Worm (Caenorhabditis elegans): ENCODE measurements around the gene amt-2.

Gene amt-2

DNA sequence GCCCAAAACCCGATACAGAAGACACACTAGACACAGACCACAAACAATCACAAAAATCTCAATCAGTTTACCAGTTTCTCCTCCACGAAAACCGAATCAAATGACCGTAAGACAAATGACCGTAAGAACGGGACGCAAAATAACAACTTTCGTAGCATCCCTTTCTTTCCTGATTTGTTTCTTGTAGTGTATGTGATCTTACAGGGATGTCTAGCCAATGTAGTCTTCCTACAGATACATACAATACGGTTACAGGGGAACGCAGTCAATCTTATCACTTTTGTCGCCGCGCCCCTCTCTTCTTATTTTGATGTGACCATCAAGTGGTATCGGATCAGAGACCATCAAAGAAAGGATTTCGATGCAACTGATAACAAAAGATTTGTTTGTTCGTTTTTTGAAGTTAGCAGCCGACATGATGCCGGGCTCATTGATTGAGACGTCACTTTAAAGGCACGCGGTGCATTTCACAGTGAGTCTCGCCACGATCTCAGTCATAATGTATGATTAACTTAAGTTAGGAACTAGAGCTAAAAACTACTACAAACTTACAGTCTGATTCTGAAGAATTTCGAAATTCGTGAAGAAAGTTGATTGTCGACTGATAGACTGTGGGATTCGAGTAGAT is 33.5 kb downstream of the amt-2 start:
- TF ChIP-seq klf-2 (GFP tag; conservative IDR thresholded peaks at IDR 0.05) (no peak), tab-1 (GFP tag; IDR thresholded peaks at IDR 0.05) (no peak), med-1 (GFP tag; optimal IDR thresholded peaks at IDR 0.05; ENCODE audit: insufficient read depth) (no peak)

DNA sequence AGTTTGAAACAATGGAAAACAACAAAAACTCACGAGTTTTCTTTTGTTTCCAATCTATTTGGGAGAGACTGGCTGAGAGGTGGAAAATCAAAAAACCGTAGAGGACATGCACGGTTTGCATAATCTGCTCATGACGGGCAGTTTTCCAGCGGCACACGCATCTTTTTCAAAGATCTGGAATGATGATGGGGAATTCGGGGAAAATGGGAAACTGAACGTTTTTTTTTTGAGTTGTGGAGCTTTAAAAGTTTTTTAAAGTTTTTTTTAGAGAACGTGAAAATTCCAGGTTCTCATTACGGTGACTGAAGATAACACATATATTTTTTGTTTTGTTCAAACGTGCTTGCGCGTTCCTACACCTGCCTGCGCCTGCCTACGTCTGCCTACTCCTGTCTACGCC is 34.4 kb downstream of the amt-2 start, which contains the start of gene C39E9.7:
Gene C39E9.7 (minus strand): TSS at position 101 of the 400 bp plus-strand sequence.
- TF ChIP-seq flt-1 (GFP tag; IDR thresholded peaks at IDR 0.05) (no peak), ztf-29 (GFP tag; IDR thresholded peaks at IDR 0.05) (no peak)

DNA sequence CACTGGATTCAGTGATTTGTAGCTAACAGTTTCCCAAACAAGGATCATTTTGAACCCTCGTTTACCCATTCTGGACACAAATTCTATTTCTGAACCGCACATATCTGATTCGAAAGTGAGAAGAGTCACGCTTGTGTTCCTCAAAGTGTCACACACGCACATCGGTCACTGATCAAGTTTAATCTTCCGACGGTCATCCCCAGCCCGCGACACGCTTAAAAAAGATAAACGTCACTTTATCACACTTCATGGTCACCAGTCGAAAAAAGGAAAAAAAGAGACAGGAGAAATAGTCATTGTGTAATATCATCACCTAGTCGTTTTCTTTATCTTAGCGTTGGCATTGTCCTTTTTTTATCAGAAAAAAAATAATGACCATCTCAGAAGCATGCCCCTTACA is 35.5 kb downstream of the amt-2 start:
- TF ChIP-seq klf-2 (GFP tag; conservative IDR thresholded peaks at IDR 0.05) (no peak), ztf-23 (GFP tag; IDR thresholded peaks at IDR 0.05) (no peak), tab-1 (GFP tag; IDR thresholded peaks at IDR 0.05) (no peak), T22C8.4 (GFP tag; IDR thresholded peaks at IDR 0.05) (no peak), ref-1 (GFP tag; conservative IDR thresholded peaks at IDR 0.05) (no peak), ztf-29 (GFP tag; IDR thresholded peaks at IDR 0.05) (no peak), med-1 (GFP tag; optimal IDR thresholded peaks at IDR 0.05; ENCODE audit: insufficient read depth) (no peak), flt-1 (GFP tag; IDR thresholded peaks at IDR 0.05) (no peak), cog-1 (tag; optimal IDR thresholded peaks at IDR 0.05) (no peak)

DNA sequence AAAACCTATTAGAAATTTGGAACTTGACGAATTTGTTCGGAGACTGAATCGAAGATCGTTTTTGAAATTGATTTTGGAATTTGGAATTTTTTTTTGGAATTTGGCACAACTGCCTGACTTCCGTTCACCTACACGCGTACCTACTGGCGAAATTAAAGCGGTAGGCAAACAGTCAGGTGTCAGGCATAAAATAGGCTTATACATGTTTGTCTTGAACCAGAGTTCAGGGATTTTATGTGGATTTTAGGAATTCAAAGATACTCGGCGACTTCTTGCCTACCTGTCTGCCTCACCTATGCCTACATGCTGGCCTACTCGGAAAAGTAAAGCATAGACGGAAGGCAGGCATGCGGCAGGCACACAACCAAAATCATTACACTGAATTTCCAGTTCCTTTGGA is 36.2 kb downstream of the amt-2 start:
- no peak for TF ChIP-seq klf-2 (GFP tag; conservative IDR thresholded peaks at IDR 0.05)
- TF ChIP-seq ztf-23 (GFP tag; IDR thresholded peaks at IDR 0.05): no peak
- TF ChIP-seq flt-1 (GFP tag; IDR thresholded peaks at IDR 0.05): no peak
- TF ChIP-seq ztf-29 (GFP tag; IDR thresholded peaks at IDR 0.05): no peak
- TF ChIP-seq tab-1 (GFP tag; IDR thresholded peaks at IDR 0.05): no peak
- no peak for TF ChIP-seq med-1 (GFP tag; optimal IDR thresholded peaks at IDR 0.05; ENCODE audit: insufficient read depth)
- TF ChIP-seq ref-1 (GFP tag; conservative IDR thresholded peaks at IDR 0.05): no peak
- no peak for TF ChIP-seq cog-1 (tag; optimal IDR thresholded peaks at IDR 0.05)
- TF ChIP-seq T22C8.4 (GFP tag; IDR thresholded peaks at IDR 0.05): no peak

DNA sequence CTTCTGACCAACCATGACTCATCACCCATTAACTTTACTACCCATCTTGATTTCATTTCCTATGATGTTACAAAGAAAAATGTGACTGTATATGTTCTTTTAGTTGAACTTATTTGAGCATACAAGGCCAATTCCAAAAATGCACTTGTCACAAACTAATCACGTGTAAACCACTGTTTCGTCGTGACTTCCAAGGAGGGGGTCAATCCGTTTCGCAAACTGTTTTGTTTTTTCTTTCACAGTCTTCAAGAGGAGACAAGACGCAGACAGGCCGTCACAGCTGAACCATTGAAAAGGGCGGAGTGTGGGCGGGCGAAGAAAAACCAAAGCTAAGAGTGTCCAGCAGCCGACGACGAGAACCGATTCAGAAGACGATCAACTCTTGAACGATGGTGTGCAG is 36.9 kb downstream of the amt-2 start, which contains the start of gene C39E9.8:
Gene C39E9.8 (plus strand): TSS at position 328 of the 400 bp plus-strand sequence.
- TF ChIP-seq ztf-23 (GFP tag; IDR thresholded peaks at IDR 0.05): no peak
- TF ChIP-seq tab-1 (GFP tag; IDR thresholded peaks at IDR 0.05): no peak
- TF ChIP-seq ref-1 (GFP tag; conservative IDR thresholded peaks at IDR 0.05): no peak
- TF ChIP-seq flt-1 (GFP tag; IDR thresholded peaks at IDR 0.05): no peak
- no peak for TF ChIP-seq ztf-29 (GFP tag; IDR thresholded peaks at IDR 0.05)
- TF ChIP-seq klf-2 (GFP tag; conservative IDR thresholded peaks at IDR 0.05): no peak
- no peak for TF ChIP-seq T22C8.4 (GFP tag; IDR thresholded peaks at IDR 0.05)
- TF ChIP-seq med-1 (GFP tag; optimal IDR thresholded peaks at IDR 0.05; ENCODE audit: insufficient read depth): no peak
- TF ChIP-seq cog-1 (tag; optimal IDR thresholded peaks at IDR 0.05): no peak

DNA sequence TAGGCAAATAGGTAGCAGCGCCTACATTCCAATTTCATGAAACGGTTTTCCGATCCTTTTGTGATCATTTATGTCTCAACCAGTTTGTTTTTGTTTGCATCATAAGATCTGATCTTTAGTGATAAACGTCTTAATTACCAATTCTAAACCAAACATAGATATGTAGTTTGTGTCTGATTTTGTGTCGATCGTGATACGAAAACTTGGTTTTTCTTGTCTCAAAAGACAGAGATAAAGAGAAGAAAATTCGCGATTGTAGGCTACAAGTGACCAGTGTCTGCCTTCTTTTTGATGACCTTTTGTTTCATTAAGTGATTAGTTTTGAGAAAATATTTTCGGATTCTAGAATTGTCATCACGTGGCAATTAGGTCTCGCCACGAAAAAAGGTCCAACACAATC is 38.0 kb downstream of the amt-2 start:
- TF ChIP-seq cog-1 (tag; optimal IDR thresholded peaks at IDR 0.05) (no peak), ztf-29 (GFP tag; IDR thresholded peaks at IDR 0.05) (no peak), med-1 (GFP tag; optimal IDR thresholded peaks at IDR 0.05; ENCODE audit: insufficient read depth) (no peak), klf-2 (GFP tag; conservative IDR thresholded peaks at IDR 0.05) (no peak), ref-1 (GFP tag; conservative IDR thresholded peaks at IDR 0.05) (no peak), tab-1 (GFP tag; IDR thresholded peaks at IDR 0.05) (no peak), T22C8.4 (GFP tag; IDR thresholded peaks at IDR 0.05) (no peak), flt-1 (GFP tag; IDR thresholded peaks at IDR 0.05) (no peak), ztf-23 (GFP tag; IDR thresholded peaks at IDR 0.05) (no peak)

DNA sequence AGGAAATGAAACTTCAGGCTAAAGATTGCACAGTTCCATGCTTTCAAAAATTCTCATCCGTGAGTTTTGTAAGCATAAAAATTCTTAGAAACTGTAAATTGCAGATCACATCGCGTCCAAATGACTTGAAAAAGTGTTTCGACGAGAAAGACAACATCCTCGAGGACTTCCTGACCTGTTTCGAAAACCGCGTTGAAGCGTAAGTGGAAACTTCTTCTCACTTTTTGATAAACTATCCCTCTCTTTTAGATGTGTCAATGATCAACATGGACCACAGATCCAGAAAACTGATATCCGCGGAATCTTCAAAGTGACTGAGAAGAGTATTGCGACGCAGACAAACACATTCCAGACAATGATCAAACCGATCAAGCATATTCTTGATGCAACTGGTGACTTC is 38.7 kb downstream of the amt-2 start:
- TF ChIP-seq ref-1 (GFP tag; conservative IDR thresholded peaks at IDR 0.05) (no peak), cog-1 (tag; optimal IDR thresholded peaks at IDR 0.05) (no peak), flt-1 (GFP tag; IDR thresholded peaks at IDR 0.05) (no peak), tab-1 (GFP tag; IDR thresholded peaks at IDR 0.05) (no peak), ztf-29 (GFP tag; IDR thresholded peaks at IDR 0.05) (no peak), T22C8.4 (GFP tag; IDR thresholded peaks at IDR 0.05) (no peak), med-1 (GFP tag; optimal IDR thresholded peaks at IDR 0.05; ENCODE audit: insufficient read depth) (no peak), klf-2 (GFP tag; conservative IDR thresholded peaks at IDR 0.05) (no peak), ztf-23 (GFP tag; IDR thresholded peaks at IDR 0.05) (no peak)

DNA sequence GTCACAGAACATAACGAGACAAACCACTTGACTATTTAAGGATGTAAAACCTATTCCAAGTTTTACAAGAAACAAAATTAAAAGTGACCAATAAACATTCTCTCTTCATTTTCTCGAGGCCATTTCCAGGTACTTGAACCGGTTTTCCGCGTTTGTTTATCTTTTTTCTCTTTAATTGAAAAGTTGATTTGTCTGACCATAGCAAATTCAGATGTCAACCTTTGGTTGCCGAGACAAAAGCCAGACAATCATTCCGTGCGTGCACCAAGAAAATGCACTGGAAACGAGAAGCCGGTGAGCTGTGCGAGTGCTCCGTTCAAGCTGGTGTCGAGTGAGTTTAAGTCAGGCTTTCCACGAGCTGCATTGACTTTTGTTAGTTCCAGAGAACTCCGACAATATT is 39.9 kb downstream of the amt-2 start:
- TF ChIP-seq klf-2 (GFP tag; conservative IDR thresholded peaks at IDR 0.05) (no peak), ref-1 (GFP tag; conservative IDR thresholded peaks at IDR 0.05) (no peak), med-1 (GFP tag; optimal IDR thresholded peaks at IDR 0.05; ENCODE audit: insufficient read depth) (no peak), tab-1 (GFP tag; IDR thresholded peaks at IDR 0.05) (no peak), ztf-29 (GFP tag; IDR thresholded peaks at IDR 0.05) (no peak), T22C8.4 (GFP tag; IDR thresholded peaks at IDR 0.05) (no peak), flt-1 (GFP tag; IDR thresholded peaks at IDR 0.05) (no peak), cog-1 (tag; optimal IDR thresholded peaks at IDR 0.05) (no peak)

DNA sequence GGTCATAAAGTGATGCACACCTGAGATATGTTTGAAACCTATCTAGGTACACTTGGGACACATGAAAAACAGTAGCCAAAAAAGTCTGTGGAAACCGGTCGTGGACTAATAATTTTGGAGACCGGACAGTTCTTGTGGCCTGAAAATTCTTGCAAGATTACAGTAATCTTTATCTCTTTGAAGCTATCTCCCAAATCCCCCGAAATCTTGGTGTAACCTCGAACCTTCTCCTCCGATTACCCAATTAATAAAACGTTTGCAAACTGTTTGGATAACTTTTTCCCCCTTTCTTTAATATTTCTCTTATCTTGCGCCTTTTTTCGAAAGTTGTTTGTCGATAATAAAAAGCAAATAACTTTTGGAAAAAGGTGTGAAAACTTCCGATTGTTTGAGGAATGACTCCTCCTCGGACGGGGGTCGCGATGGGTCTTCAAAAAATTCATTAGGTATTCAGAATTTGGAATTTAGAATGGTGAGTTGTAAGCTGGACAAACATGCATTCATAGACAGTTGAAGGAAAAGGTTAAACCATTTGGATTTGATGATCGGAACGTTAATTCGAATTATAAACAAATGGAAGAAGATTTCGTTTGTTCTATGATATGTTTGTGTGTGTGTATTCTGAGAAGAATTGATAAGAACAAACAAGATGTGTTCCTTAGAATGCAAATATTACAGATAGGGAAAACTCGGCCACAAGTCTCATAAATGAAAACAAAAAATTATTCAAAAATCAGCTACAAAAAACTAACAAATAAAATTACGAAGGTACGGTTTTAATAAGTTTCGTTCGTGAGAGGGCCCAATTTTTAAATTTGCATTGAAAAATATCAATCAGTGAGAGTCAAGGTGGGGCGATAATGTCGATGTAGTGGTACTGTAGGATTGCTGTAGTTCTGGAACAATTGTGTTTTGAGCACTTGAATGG is 40.9 kb downstream of the amt-2 start:
- TF ChIP-seq ztf-29 (GFP tag; IDR thresholded peaks at IDR 0.05): no peak
- no peak for TF ChIP-seq med-1 (GFP tag; optimal IDR thresholded peaks at IDR 0.05; ENCODE audit: insufficient read depth)
- TF ChIP-seq klf-2 (GFP tag; conservative IDR thresholded peaks at IDR 0.05): no peak
- no peak for TF ChIP-seq ztf-23 (GFP tag; IDR thresholded peaks at IDR 0.05)
- no peak for TF ChIP-seq cog-1 (tag; optimal IDR thresholded peaks at IDR 0.05)
- no peak for TF ChIP-seq tab-1 (GFP tag; IDR thresholded peaks at IDR 0.05)
- no peak for TF ChIP-seq ref-1 (GFP tag; conservative IDR thresholded peaks at IDR 0.05)
- no peak for TF ChIP-seq T22C8.4 (GFP tag; IDR thresholded peaks at IDR 0.05)
- no peak for TF ChIP-seq flt-1 (GFP tag; IDR thresholded peaks at IDR 0.05)
